Worm (Caenorhabditis elegans): Measurements from ENCODE around the gene C50B6.1.
A peak's percentile ranks its signal among the peaks of the same experiment; 100 is the strongest.

Gene C50B6.1

DNA sequence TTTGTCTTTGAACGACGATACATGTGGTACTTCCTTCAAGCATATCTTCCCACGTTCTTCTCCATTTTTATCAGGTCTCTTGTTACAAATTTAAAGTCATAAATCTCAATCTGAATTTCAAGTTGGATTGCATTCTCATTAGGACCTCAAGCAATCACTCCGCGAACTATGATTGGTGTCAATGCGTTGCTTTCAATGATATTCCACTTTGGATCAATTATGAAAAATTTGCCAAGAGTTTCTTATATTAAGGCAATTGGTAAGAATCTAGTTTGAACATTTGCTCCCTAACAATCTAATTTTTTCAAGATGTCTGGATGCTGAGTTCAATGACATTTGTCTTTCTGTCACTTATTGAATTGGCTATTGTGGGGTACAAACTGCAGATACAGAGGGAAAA lies 33.5 kb downstream of the C50B6.1 start:
- no peak for TF ChIP-seq tbx-8 (GFP tag; optimal IDR thresholded peaks at IDR 0.05)
- TF ChIP-seq mep-1 (tag; optimal IDR thresholded peaks at IDR 0.05), result no peak
- TF ChIP-seq ceh-83 (GFP tag; optimal IDR thresholded peaks at IDR 0.05), result no peak
- no peak for TF ChIP-seq snpc-4 (tag; optimal IDR thresholded peaks at IDR 0.05)
- TF ChIP-seq mls-2 (tag; optimal IDR thresholded peaks at IDR 0.05), result no peak
- no peak for TF ChIP-seq unc-120 (tag; optimal IDR thresholded peaks at IDR 0.05; ENCODE audit: poor library complexity, severe bottlenecking)
- no peak for TF ChIP-seq M03D4.4 (tag; optimal IDR thresholded peaks at IDR 0.05)

DNA sequence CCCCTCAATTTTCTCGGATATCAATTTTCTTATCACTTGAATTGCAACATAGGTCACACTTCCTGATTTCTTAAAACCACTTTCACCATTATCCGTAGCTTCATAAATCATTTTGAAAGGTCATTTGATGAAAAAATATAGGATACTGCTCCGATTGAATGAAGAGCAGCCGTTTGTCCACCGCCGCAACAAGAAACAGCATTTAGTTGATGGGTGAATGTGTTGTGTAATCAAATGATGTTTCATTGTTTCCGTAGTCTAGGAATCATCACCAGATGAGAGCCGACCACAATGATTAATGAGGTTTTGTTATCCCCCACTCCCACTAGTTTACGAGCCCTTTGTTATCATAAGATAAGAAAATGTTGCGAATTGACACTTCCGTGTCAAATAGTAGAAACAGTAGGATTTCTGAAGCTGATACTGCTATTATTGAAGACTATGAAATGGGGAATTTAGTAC lies 37.2 kb downstream of the C50B6.1 start, which contains the start of gene twk-43:
Gene twk-43, plus strand, starts transcription at position 412 of the 462 bp plus-strand sequence.
- TF ChIP-seq mab-5 (tag; optimal IDR thresholded peaks at IDR 0.05) (peak; percentile 71), unc-62 (GFP tag; optimal IDR thresholded peaks at IDR 0.05) (peak; percentile 82), nhr-28 (tag; optimal IDR thresholded peaks at IDR 0.05) (no peak)

DNA sequence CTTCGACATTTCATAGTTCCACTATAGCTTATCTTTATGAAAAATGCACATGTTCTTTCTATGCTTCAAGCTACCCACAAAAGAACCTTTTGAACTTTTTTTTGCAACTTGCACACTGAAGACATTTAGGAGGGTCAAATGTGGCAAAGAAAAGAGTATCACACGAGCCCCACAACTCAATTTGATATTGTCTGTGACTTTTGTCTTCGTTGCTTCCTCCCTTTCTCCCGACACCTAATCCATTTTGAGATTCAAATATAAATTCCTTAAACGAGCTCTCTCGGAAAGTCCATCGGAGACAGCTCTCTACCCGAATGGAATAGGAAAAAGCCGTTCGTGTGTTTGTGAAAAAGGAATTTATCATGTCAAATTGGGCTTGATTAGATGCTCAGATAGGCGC lies 41.6 kb downstream of the C50B6.1 start:
- no peak for TF ChIP-seq nhr-237 (tag; optimal IDR thresholded peaks at IDR 0.05)
- TF ChIP-seq mab-5 (tag; optimal IDR thresholded peaks at IDR 0.05), result no peak
- no peak for TF ChIP-seq drap-1 (GFP tag; optimal IDR thresholded peaks at IDR 0.05)
- TF ChIP-seq mep-1 (tag; optimal IDR thresholded peaks at IDR 0.05), result no peak
- TF ChIP-seq lsy-2 (tag; optimal IDR thresholded peaks at IDR 0.05), result no peak
- TF ChIP-seq mls-2 (tag; optimal IDR thresholded peaks at IDR 0.05), result no peak
- no peak for TF ChIP-seq unc-39 (tag; optimal IDR thresholded peaks at IDR 0.05)
- no peak for TF ChIP-seq blmp-1 (tag; optimal IDR thresholded peaks at IDR 0.05)
- no peak for TF ChIP-seq elt-1 (tag; optimal IDR thresholded peaks at IDR 0.05; ENCODE audit: borderline replicate concordance, insufficient read depth)
- TF ChIP-seq ceh-83 (GFP tag; optimal IDR thresholded peaks at IDR 0.05), result no peak
- no peak for TF ChIP-seq snpc-4 (tag; optimal IDR thresholded peaks at IDR 0.05)
- TF ChIP-seq bed-3 (GFP tag; optimal IDR thresholded peaks at IDR 0.05), result no peak
- no peak for TF ChIP-seq unc-62 (GFP tag; optimal IDR thresholded peaks at IDR 0.05)
- TF ChIP-seq nhr-76 (tag; optimal IDR thresholded peaks at IDR 0.05), result no peak
- no peak for TF ChIP-seq M03D4.4 (tag; optimal IDR thresholded peaks at IDR 0.05)
- no peak for TF ChIP-seq ham-2 (GFP tag; optimal IDR thresholded peaks at IDR 0.05)

ce11 chrV:13351773-13352172 lies 43.1 kb downstream of the C50B6.1 start:
- TF ChIP-seq unc-62 (GFP tag; optimal IDR thresholded peaks at IDR 0.05) (peak; percentile 9), elt-1 (tag; optimal IDR thresholded peaks at IDR 0.05; ENCODE audit: borderline replicate concordance, insufficient read depth) (no peak)

DNA sequence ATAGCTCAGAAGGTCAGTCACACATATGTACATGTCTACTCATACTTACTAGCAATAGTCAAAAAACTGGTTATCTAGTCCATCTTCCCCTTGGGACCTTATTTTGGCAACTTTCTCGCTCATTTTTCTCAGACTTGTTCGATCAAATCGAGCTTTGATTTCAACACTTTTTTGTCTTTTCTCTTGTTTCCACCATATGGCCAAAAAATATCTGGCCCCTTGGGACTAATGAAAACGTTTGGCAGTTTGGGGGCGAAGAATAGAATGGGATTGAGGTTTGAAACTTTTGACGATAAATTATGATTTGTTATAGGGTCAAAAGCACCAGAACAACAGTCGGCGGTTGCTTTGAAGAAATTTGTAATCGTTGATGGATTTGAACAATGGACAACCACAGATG lies 43.7 kb downstream of the C50B6.1 start:
- no peak for TF ChIP-seq flh-1 (GFP tag; optimal IDR thresholded peaks at IDR 0.05)

DNA sequence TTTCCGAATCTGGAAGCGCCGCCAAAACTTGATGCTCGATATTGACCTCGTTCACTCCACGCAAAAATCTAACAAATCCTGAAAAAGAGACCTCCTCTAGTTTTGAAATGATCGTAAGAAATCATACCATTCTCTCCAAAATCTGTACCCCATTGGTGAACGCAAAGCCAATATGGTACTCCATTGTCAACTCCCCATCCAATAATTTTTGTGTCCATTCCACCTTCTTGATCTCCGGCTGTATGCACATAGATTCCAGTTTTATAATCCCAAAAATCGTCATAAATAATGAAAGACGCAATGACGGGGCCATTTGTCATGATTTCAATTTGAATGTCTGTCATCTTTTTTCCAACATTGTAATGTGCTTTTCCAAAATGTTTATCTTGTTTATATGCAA lies 47.5 kb downstream of the C50B6.1 start:
- TF ChIP-seq sem-2 (GFP tag; optimal IDR thresholded peaks at IDR 0.05) (no peak), nhr-237 (tag; optimal IDR thresholded peaks at IDR 0.05) (no peak), ceh-39 (tag; optimal IDR thresholded peaks at IDR 0.05) (no peak), unc-62 (GFP tag; optimal IDR thresholded peaks at IDR 0.05) (no peak), elt-1 (tag; optimal IDR thresholded peaks at IDR 0.05; ENCODE audit: borderline replicate concordance, insufficient read depth) (no peak), tbx-8 (GFP tag; optimal IDR thresholded peaks at IDR 0.05) (no peak), mls-2 (tag; optimal IDR thresholded peaks at IDR 0.05) (no peak), unc-120 (tag; optimal IDR thresholded peaks at IDR 0.05; ENCODE audit: poor library complexity, severe bottlenecking) (no peak)

- no peak for TF ChIP-seq snpc-4 (tag; optimal IDR thresholded peaks at IDR 0.05)
These were observed 49.1 kb downstream of the C50B6.1 start, which contains the start of gene F32H5.1 for ce11 chrV:13357652-13358281. Gene F32H5.1 (minus strand): TSS chrV:13358037.

Measured in whole organism, mixed stage, embryonic.